Fruit fly (Drosophila melanogaster) whole organism, prepupa: ENCODE results near the gene CG3603.

ENCODE experiments used
- Gug ChIP-seq: fragments of 200-800 bp; sonication (Bioruptor generic); IDR thresholded peaks from 2 replicates; pipeline ENCODE4 v1.3.6; 2022; ENCODE audit warnings: missing biosample characterization, missing genetic modification characterization
- Lpt ChIP-seq: fragments of 200-800 bp; sonication (Bioruptor generic); optimal IDR thresholded peaks from 3 replicates; lab custom pipeline; 2016; ENCODE audit warnings: missing biosample characterization, missing genetic modification characterization
- Sox15 ChIP-seq: fragments of 200-800 bp; sonication (Bioruptor generic); optimal IDR thresholded peaks from 3 replicates; lab custom pipeline; 2016; ENCODE audit warnings: missing biosample characterization, missing genetic modification characterization
- vri ChIP-seq: fragments of 200-800 bp; sonication (Bioruptor generic); optimal IDR thresholded peaks from 3 replicates; lab custom pipeline; 2016; ENCODE audit warnings: missing biosample characterization, mild to moderate bottlenecking, missing genetic modification characterization

dm6 chrX:2951637-2952036, 3.8 kb downstream of the CG3603 start:
- TF ChIP-seq Sox15 (GFP tag; lab: Kevin White, UChicago) (no peak), vri (GFP tag; lab: Kevin White, UChicago) (no peak), Gug (GFP tag; lab: Robert Waterston, UW) (no peak), Lpt (GFP tag; lab: Kevin White, UChicago) (no peak)
